Fruit fly (Drosophila melanogaster): ENCODE results near the gene CG32756.

CG32756 gene

dm6 chrX:5973389-5974025 lies 28.0 kb downstream of the CG32756 start (continued):
- TF ChIP-seq aop (GFP tag; IDR thresholded peaks at IDR 0.05) (no peak), jigr1 (GFP tag; IDR thresholded peaks at IDR 0.05) (no peak), Doc2 (GFP tag; IDR thresholded peaks at IDR 0.05) (no peak), MTF-1 (GFP tag; optimal IDR thresholded peaks at IDR 0.05; ENCODE audit: borderline replicate concordance) (no peak), yki (optimal IDR thresholded peaks at IDR 0.05) (no peak), gcm2 (GFP tag; optimal IDR thresholded peaks at IDR 0.05) (no peak), sens (GFP tag) (peak; percentile 28), Sox102F (GFP tag; optimal IDR thresholded peaks at IDR 0.05) (peak; percentile 60), CG31441 (GFP tag; IDR thresholded peaks at IDR 0.05) (peak; percentile 62), CG8478 (optimal IDR thresholded peaks at IDR 0.05) (no peak), CG7987 (GFP tag; optimal IDR thresholded peaks at IDR 0.05) (no peak), esg (GFP tag; conservative IDR thresholded peaks at IDR 0.05) (peak; percentile 20; the same call in 1 of the 2 replicates), sc (optimal IDR thresholded peaks at IDR 0.05) (no peak), sc (GFP tag; optimal IDR thresholded peaks at IDR 0.05) (no peak), CG11456 (GFP tag; IDR thresholded peaks at IDR 0.05) (no peak), CG31388 (GFP tag; optimal IDR thresholded peaks at IDR 0.05) (no peak), seq (GFP tag; IDR thresholded peaks at IDR 0.05) (peak; percentile 46; the same call in 1 of the 2 replicates), vvl (GFP tag; IDR thresholded peaks at IDR 0.05) (peak; percentile 59), Dref (GFP tag; IDR thresholded peaks at IDR 0.05) (no peak), Myb (GFP tag; optimal IDR thresholded peaks at IDR 0.05) (no peak), CG4282 (GFP tag; optimal IDR thresholded peaks at IDR 0.05) (no peak), hkb (optimal IDR thresholded peaks at IDR 0.05) (no peak), hkb (GFP tag; IDR thresholded peaks at IDR 0.05) (peak; percentile 25; the same call in 1 of the 2 replicates), gfzf (GFP tag; optimal IDR thresholded peaks at IDR 0.05) (no peak), CG1602 (GFP tag; optimal IDR thresholded peaks at IDR 0.05) (peak; percentile 33), tgo (GFP tag; IDR thresholded peaks at IDR 0.05) (0 out of 3 replicates have a peak, but pooled peaks have one; percentile 22), Chrac-16 (GFP tag; optimal IDR thresholded peaks at IDR 0.05) (peak; percentile 9), bcd (GFP tag; optimal IDR thresholded peaks at IDR 0.05) (no peak), Hr51 (GFP tag; optimal IDR thresholded peaks at IDR 0.05) (peak in 1 of 2 experiments; percentile 37), sna (GFP tag; IDR thresholded peaks at IDR 0.05; ENCODE audit: partially characterized antibody) (no peak), CG12299 (tag; optimal IDR thresholded peaks at IDR 0.05) (no peak), Nf-YC (tag; optimal IDR thresholded peaks at IDR 0.05) (no peak), Sry-δ (GFP tag; optimal IDR thresholded peaks at IDR 0.05) (no peak), tup (GFP tag; optimal IDR thresholded peaks at IDR 0.05) (no peak), Gug (GFP tag; IDR thresholded peaks at IDR 0.05) (no peak), Lhr (GFP tag; optimal IDR thresholded peaks at IDR 0.05) (no peak), CG3407 (GFP tag; optimal IDR thresholded peaks at IDR 0.05) (no peak), CG12659 (GFP tag; optimal IDR thresholded peaks at IDR 0.05) (no peak), chm (GFP tag; IDR thresholded peaks at IDR 0.05) (no peak), Dek (tag; optimal IDR thresholded peaks at IDR 0.05) (no peak), kni (GFP tag; optimal IDR thresholded peaks at IDR 0.05) (no peak), eve (GFP tag; optimal IDR thresholded peaks at IDR 0.05) (no peak), CHES-1-like (GFP tag; optimal IDR thresholded peaks at IDR 0.05) (no peak), TFAM (GFP tag; optimal IDR thresholded peaks at IDR 0.05) (no peak), mld (GFP tag; IDR thresholded peaks at IDR 0.05; ENCODE audit: partially characterized antibody) (no peak), ato (GFP tag; IDR thresholded peaks at IDR 0.05; ENCODE audit: partially characterized antibody) (no peak), shn (GFP tag; optimal IDR thresholded peaks at IDR 0.05) (no peak), fd96Cb (tag; optimal IDR thresholded peaks at IDR 0.05) (peak; percentile 32), Nf-YA (GFP tag; IDR thresholded peaks at IDR 0.05) (no peak), CG7928 (GFP tag; optimal IDR thresholded peaks at IDR 0.05) (no peak), CG18599 (GFP tag; optimal IDR thresholded peaks at IDR 0.05) (no peak), CG17359 (tag; optimal IDR thresholded peaks at IDR 0.05) (peak; percentile 28)
